Fruit fly (Drosophila melanogaster): Measurements from ENCODE around the gene CHKov1.

Gene CHKov1

dm6 chr3R:25275276-25275675, 53.8 kb downstream of the CHKov1 start:
- peak; percentile 48 for TF ChIP-seq noc (tag; optimal IDR thresholded peaks at IDR 0.05)

DNA sequence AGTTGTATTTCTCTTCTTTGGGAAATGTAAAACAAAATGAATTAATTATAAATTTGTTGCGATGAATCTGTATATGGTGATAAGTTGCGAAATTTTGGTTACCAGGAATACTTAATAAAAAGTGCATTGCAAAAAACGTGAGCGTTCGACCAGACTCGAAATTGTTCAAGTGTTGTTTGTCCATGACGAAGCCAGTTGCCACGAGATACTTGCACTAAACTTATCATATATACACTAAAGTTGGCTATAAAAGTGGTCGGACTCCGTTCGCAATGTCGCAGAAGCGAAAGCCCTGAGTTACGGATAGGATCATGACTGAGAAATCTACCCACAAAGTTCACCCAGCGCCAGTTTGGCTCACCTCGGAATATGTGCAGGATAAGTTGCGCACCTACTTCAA, 55.6 kb downstream of the CHKov1 start, which contains the start of gene CG11878:
CG11878 (plus strand) TSS at position 301 of the 400 bp plus-strand sequence.
- TF ChIP-seq noc (tag; optimal IDR thresholded peaks at IDR 0.05), result no peak
